Fruit fly (Drosophila melanogaster): ENCODE data around the gene CycH.

CycH gene

dm6 chr3L:21808003-21808530 is 13.7 kb upstream of the CycH start (continued):
- TF ChIP-seq lola (GFP tag; optimal IDR thresholded peaks at IDR 0.05) (peak in 1 of 3 experiments; percentile 79), TFAM (GFP tag; optimal IDR thresholded peaks at IDR 0.05) (no peak), lab (GFP tag; optimal IDR thresholded peaks at IDR 0.05) (no peak), HmgD (GFP tag; optimal IDR thresholded peaks at IDR 0.05) (no peak), CG14441 (GFP tag; IDR thresholded peaks at IDR 0.05) (peak; percentile 69), Awh (GFP tag; IDR thresholded peaks at IDR 0.05) (peak; percentile 52; the same call in 1 of the 2 replicates), Chrac-16 (GFP tag; optimal IDR thresholded peaks at IDR 0.05) (peak; percentile 46), Dip2 (GFP tag; IDR thresholded peaks at IDR 0.05) (no peak), yki (optimal IDR thresholded peaks at IDR 0.05) (peak; percentile 1), Mad (GFP tag; optimal IDR thresholded peaks at IDR 0.05) (no peak), Ssrp (tag; optimal IDR thresholded peaks at IDR 0.05) (no peak), usp (GFP tag; optimal IDR thresholded peaks at IDR 0.05) (no peak), pho (GFP tag; optimal IDR thresholded peaks at IDR 0.05) (no peak), ewg (GFP tag; optimal IDR thresholded peaks at IDR 0.05) (peak; percentile 28), H2.0 (GFP tag; IDR thresholded peaks at IDR 0.05) (peak; percentile 54; the same call in 1 of the 2 replicates), CG12659 (GFP tag; optimal IDR thresholded peaks at IDR 0.05) (peak; percentile 58), prd (optimal IDR thresholded peaks at IDR 0.05) (no peak), prd (GFP tag; IDR thresholded peaks at IDR 0.05) (peak; percentile 78), Gug (GFP tag; IDR thresholded peaks at IDR 0.05) (peak; percentile 35; the same call in 1 of the 4 replicates), CG17186 (GFP tag; optimal IDR thresholded peaks at IDR 0.05) (no peak), chinmo (GFP tag; IDR thresholded peaks at IDR 0.05; ENCODE audit: partially characterized antibody) (no peak), Fer2 (tag; optimal IDR thresholded peaks at IDR 0.05) (no peak), scrt (GFP tag; optimal IDR thresholded peaks at IDR 0.05) (no peak), CG10267 (tag; optimal IDR thresholded peaks at IDR 0.05) (peak; percentile 73), HLHmδ (GFP tag; optimal IDR thresholded peaks at IDR 0.05) (no peak), CG17829 (tag; optimal IDR thresholded peaks at IDR 0.05) (peak; percentile 80), CG14965 (GFP tag; optimal IDR thresholded peaks at IDR 0.05; ENCODE audit: borderline replicate concordance) (no peak), NFAT (GFP tag; IDR thresholded peaks at IDR 0.05) (peak; percentile 44; the same call in 1 of the 2 replicates), CG8281 (tag; optimal IDR thresholded peaks at IDR 0.05) (peak; percentile 30), CG15011 (GFP tag; optimal IDR thresholded peaks at IDR 0.05) (no peak), ac (GFP tag; optimal IDR thresholded peaks at IDR 0.05) (peak; percentile 40), tin (GFP tag; optimal IDR thresholded peaks at IDR 0.05) (peak; percentile 62), CG3163 (GFP tag; optimal IDR thresholded peaks at IDR 0.05) (no peak), CG11456 (GFP tag; IDR thresholded peaks at IDR 0.05) (no peak), Ada2b (GFP tag; IDR thresholded peaks at IDR 0.05) (peak; percentile 61; the same call in 1 of the 2 replicates), CG34422 (GFP tag; IDR thresholded peaks at IDR 0.05) (peak; percentile 68; the same call in 2 of the 3 replicates), row (GFP tag; IDR thresholded peaks at IDR 0.05) (peak; percentile 86; the same call in 2 of the 3 replicates), pros (GFP tag; optimal IDR thresholded peaks at IDR 0.05) (no peak), CG31388 (GFP tag; optimal IDR thresholded peaks at IDR 0.05) (no peak), tll (GFP tag; optimal IDR thresholded peaks at IDR 0.05) (no peak), tgo (GFP tag; IDR thresholded peaks at IDR 0.05) (peak; percentile 72), CG32532 (GFP tag; IDR thresholded peaks at IDR 0.05) (peak; percentile 72; the same call in 1 of the 2 replicates), cwo (GFP tag; optimal IDR thresholded peaks at IDR 0.05) (no peak), Six4 (GFP tag; optimal IDR thresholded peaks at IDR 0.05) (peak; percentile 66), CG2120 (GFP tag; optimal IDR thresholded peaks at IDR 0.05) (no peak), otp (GFP tag; IDR thresholded peaks at IDR 0.05) (peak; percentile 57; the same call in 1 of the 3 replicates), zfh2 (GFP tag; optimal IDR thresholded peaks at IDR 0.05) (no peak), HLH54F (GFP tag; optimal IDR thresholded peaks at IDR 0.05) (no peak), HHEX (GFP tag; optimal IDR thresholded peaks at IDR 0.05) (no peak), CG6254 (GFP tag; optimal IDR thresholded peaks at IDR 0.05) (peak; percentile 67)

Measured in whole organism, embryonic.